Worm (Caenorhabditis elegans): ENCODE data around the gene his-40.

DNA sequence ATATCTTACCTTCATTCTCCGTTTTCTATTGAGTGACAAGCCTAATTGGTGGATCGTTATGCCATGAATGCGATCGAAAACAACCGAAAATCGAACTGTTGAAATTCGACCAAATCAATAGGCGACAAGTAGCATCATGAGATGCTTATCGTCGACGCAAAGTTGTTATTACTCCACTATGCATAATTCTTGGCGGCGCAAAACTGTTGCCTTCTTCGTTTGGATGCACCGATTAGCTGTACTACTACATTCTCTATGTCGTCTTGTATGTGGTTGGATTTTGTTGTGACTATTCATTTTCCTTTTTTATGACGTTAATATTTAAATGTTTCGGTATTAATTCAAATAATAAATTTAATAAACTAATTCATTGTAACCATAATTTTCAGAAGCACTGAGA lies 37.9 kb upstream of the his-40 start, which contains the start of gene F46H5.11:
- no peak for TF ChIP-seq ref-1 (GFP tag; conservative IDR thresholded peaks at IDR 0.05)
- TF ChIP-seq ztf-23 (GFP tag; IDR thresholded peaks at IDR 0.05) = no peak
- no peak for TF ChIP-seq ztf-29 (GFP tag; IDR thresholded peaks at IDR 0.05)
- TF ChIP-seq klf-2 (GFP tag; conservative IDR thresholded peaks at IDR 0.05) = no peak
- TF ChIP-seq med-1 (GFP tag; optimal IDR thresholded peaks at IDR 0.05; ENCODE audit: insufficient read depth) = no peak

Data from whole organism, midembryonic.